Fruit fly (Drosophila melanogaster) whole organism, embryonic: ENCODE results near the gene RhoGEF4.
A peak's percentile ranks its signal among the peaks of the same experiment; 100 is the strongest.

Experiments
- Bteb2 ChIP-seq: fragments of 200-800 bp; sonication (Bioruptor generic); optimal IDR thresholded peaks from 2 replicates; lab custom pipeline; 2016; ENCODE audit warnings: missing biosample characterization, missing genetic modification characterization
- CG10147 ChIP-seq: fragments of 200-800 bp; sonication (Bioruptor generic); optimal IDR thresholded peaks from 2 replicates; lab custom pipeline; 2019; ENCODE audit warnings: missing biosample characterization, mild to moderate bottlenecking, missing genetic modification characterization, moderate library complexity
- CG11504 ChIP-seq: fragments of 200-800 bp; sonication (Bioruptor generic); optimal IDR thresholded peaks from 3 replicates; lab custom pipeline; 2019; ENCODE audit warnings: missing biosample characterization, mild to moderate bottlenecking, missing genetic modification characterization, moderate library complexity
- CG12155 ChIP-seq: fragments of 200-800 bp; sonication (Bioruptor generic); optimal IDR thresholded peaks from 3 replicates; lab custom pipeline; 2016; ENCODE audit warnings: missing biosample characterization, missing genetic modification characterization
- CG1233 ChIP-seq: fragments of 200-800 bp; sonication (Bioruptor generic); optimal IDR thresholded peaks from 4 replicates; lab custom pipeline; 2018; ENCODE audit warnings: missing biosample characterization, mild to moderate bottlenecking, missing genetic modification characterization
- CG13424 ChIP-seq: fragments of 200-800 bp; sonication (Bioruptor generic); optimal IDR thresholded peaks from 2 replicates; lab custom pipeline; 2019; ENCODE audit warnings: missing biosample characterization, mild to moderate bottlenecking, missing genetic modification characterization, moderate library complexity
- CG13894 ChIP-seq: fragments of 200-800 bp; sonication (Bioruptor generic); optimal IDR thresholded peaks from 3 replicates; lab custom pipeline; 2018; ENCODE audit warnings: missing biosample characterization, mild to moderate bottlenecking, missing genetic modification characterization, moderate library complexity
- CG17361 ChIP-seq: fragments of 200-800 bp; sonication (Bioruptor generic); IDR thresholded peaks from 3 replicates; pipeline ENCODE4 v1.3.6; 2022; ENCODE audit warnings: missing biosample characterization, missing genetic modification characterization
- CG34376 ChIP-seq: fragments of 200-800 bp; sonication (Bioruptor generic); optimal IDR thresholded peaks from 2 replicates; lab custom pipeline; 2018; ENCODE audit warnings: missing biosample characterization, mild to moderate bottlenecking, missing genetic modification characterization
- CG5245 ChIP-seq: fragments of 200-800 bp; sonication (Bioruptor generic); optimal IDR thresholded peaks from 3 replicates; lab custom pipeline; 2016; ENCODE audit warnings: missing biosample characterization, missing genetic modification characterization
- CG8388 ChIP-seq: fragments of 200-800 bp; sonication (Bioruptor generic); optimal IDR thresholded peaks from 2 replicates; lab custom pipeline; 2019; ENCODE audit warnings: missing biosample characterization, mild to moderate bottlenecking, missing genetic modification characterization, moderate library complexity
- CG8924 ChIP-seq: fragments of 200-800 bp; optimal IDR thresholded peaks from 3 replicates; lab custom pipeline; 2019; ENCODE audit warnings: missing biosample characterization, mild to moderate bottlenecking, missing genetic modification characterization, moderate library complexity
- CG9797 ChIP-seq: fragments of 200-800 bp; sonication (Bioruptor generic); optimal IDR thresholded peaks from 3 replicates; lab custom pipeline; 2018; ENCODE audit warnings: missing biosample characterization, mild to moderate bottlenecking, missing genetic modification characterization
- Dad ChIP-seq: fragments of 200-800 bp; sonication (Bioruptor generic); optimal IDR thresholded peaks from 3 replicates; lab custom pipeline; 2016; ENCODE audit warnings: missing biosample characterization, missing genetic modification characterization
- Dbx ChIP-seq: fragments of 200-800 bp; sonication (Bioruptor generic); IDR thresholded peaks from 3 replicates; pipeline ENCODE4 v1.3.6; 2022; ENCODE audit warnings: missing biosample characterization, missing genetic modification characterization
- Dip3 ChIP-seq: fragments of 200-800 bp; sonication (Bioruptor generic); optimal IDR thresholded peaks from 3 replicates; lab custom pipeline; 2016; ENCODE audit warnings: missing biosample characterization, missing genetic modification characterization
- Dref ChIP-seq: fragments of 200-800 bp; sonication (Bioruptor generic); IDR thresholded peaks from 2 replicates; pipeline ENCODE4 v1.3.6; 2022; ENCODE audit warnings: missing biosample characterization, missing genetic modification characterization
- Eip74EF ChIP-seq, 2 experiments: fragments of 200-800 bp in 1 of 2; fragments of >200 bp in 1 of 2; sonication (Bioruptor generic) in 1 of 2; optimal IDR thresholded peaks; 2 replicates each; lab custom pipeline; 2017 to 2019; ENCODE audit warnings: missing biosample characterization in 2 of 2, missing genetic modification characterization in 2 of 2, mild to moderate bottlenecking in 1 of 2, moderate library complexity in 1 of 2
- Hey ChIP-seq: fragments of 200-800 bp; sonication (Bioruptor generic); optimal IDR thresholded peaks from 3 replicates; lab custom pipeline; 2018; ENCODE audit warnings: missing biosample characterization, mild to moderate bottlenecking, missing genetic modification characterization
- Hr78 ChIP-seq, 2 experiments: fragments of 200-800 bp in 1 of 2; fragments of >200 bp in 1 of 2; sonication (Bioruptor generic) in 1 of 2; optimal IDR thresholded peaks; 2 replicates each; lab custom pipeline; 2017 to 2019; ENCODE audit warnings: missing biosample characterization in 2 of 2, missing genetic modification characterization in 2 of 2, mild to moderate bottlenecking in 1 of 2, moderate library complexity in 1 of 2
- Hsf ChIP-seq: fragments of 200-800 bp; sonication (Bioruptor generic); optimal IDR thresholded peaks from 3 replicates; lab custom pipeline; 2016; ENCODE audit warnings: missing biosample characterization, missing genetic modification characterization
- Lpt ChIP-seq: fragments of >200 bp; optimal IDR thresholded peaks from 2 replicates; lab custom pipeline; 2018; ENCODE audit warnings: missing biosample characterization, missing genetic modification characterization
- Nf-YA ChIP-seq: fragments of 200-800 bp; sonication (Bioruptor generic); IDR thresholded peaks from 2 replicates; pipeline ENCODE4 v1.3.6; 2022; ENCODE audit warnings: missing biosample characterization, missing genetic modification characterization
- Rfx ChIP-seq: fragments of 200-800 bp; sonication (Bioruptor generic); IDR thresholded peaks from 2 replicates; pipeline ENCODE4 v1.3.6; 2022; ENCODE audit warnings: missing biosample characterization, missing genetic modification characterization
- Tbp ChIP-seq: fragments of >200 bp; optimal IDR thresholded peaks from 2 replicates; lab custom pipeline; 2018; ENCODE audit warnings: missing biosample characterization, missing genetic modification characterization
- YL-1 ChIP-seq: fragments of 200-800 bp; sonication (Bioruptor generic); optimal IDR thresholded peaks from 3 replicates; lab custom pipeline; 2017; ENCODE audit warnings: missing biosample characterization, mild to moderate bottlenecking, missing genetic modification characterization
- ac ChIP-seq: fragments of 200-800 bp; sonication (Bioruptor generic); optimal IDR thresholded peaks from 3 replicates; lab custom pipeline; 2017; ENCODE audit warnings: missing biosample characterization, mild to moderate bottlenecking, missing genetic modification characterization
- ap ChIP-seq: fragments of 200-800 bp; sonication (Bioruptor generic); IDR thresholded peaks from 2 replicates; pipeline ENCODE4 v1.3.6; 2022; ENCODE audit warnings: missing biosample characterization, missing genetic modification characterization
- bbx ChIP-seq: fragments of 200-800 bp; sonication (Bioruptor generic); IDR thresholded peaks from 2 replicates; pipeline ENCODE4 v1.3.6; 2022; ENCODE audit warnings: missing biosample characterization, missing genetic modification characterization; ENCODE audit not compliant: partially characterized antibody
- bcd ChIP-seq: fragments of 200-800 bp; sonication (Bioruptor generic); optimal IDR thresholded peaks from 2 replicates; lab custom pipeline; 2017; ENCODE audit warnings: missing biosample characterization, mild to moderate bottlenecking, missing genetic modification characterization
- bsh ChIP-seq, 2 experiments: fragments of 200-800 bp; sonication (Bioruptor generic); optimal IDR thresholded peaks; 2 replicates each; lab custom pipeline; 2017 to 2018; ENCODE audit warnings: mild to moderate bottlenecking in 2 of 2, missing biosample characterization in 2 of 2, missing genetic modification characterization in 2 of 2, moderate library complexity in 1 of 2
- cato ChIP-seq: fragments of 200-800 bp; sonication (Bioruptor generic); optimal IDR thresholded peaks from 2 replicates; lab custom pipeline; 2016; ENCODE audit warnings: missing biosample characterization, missing genetic modification characterization, borderline replicate concordance
- dmrt99B ChIP-seq: fragments of 200-800 bp; sonication (Bioruptor generic); optimal IDR thresholded peaks from 2 replicates; lab custom pipeline; 2018; ENCODE audit warnings: missing biosample characterization, mild to moderate bottlenecking, missing genetic modification characterization, moderate library complexity
- gcm2 ChIP-seq: fragments of 200-800 bp; sonication (Bioruptor generic); optimal IDR thresholded peaks from 2 replicates; lab custom pipeline; 2016; ENCODE audit warnings: missing biosample characterization, missing genetic modification characterization
- jing ChIP-seq: fragments of 200-800 bp; sonication (Bioruptor generic); optimal IDR thresholded peaks from 2 replicates; lab custom pipeline; 2018; ENCODE audit warnings: missing biosample characterization, mild to moderate bottlenecking, missing genetic modification characterization
- ken ChIP-seq: fragments of 200-800 bp; sonication (Bioruptor generic); IDR thresholded peaks from 3 replicates; pipeline ENCODE4 v1.3.6; 2022; ENCODE audit warnings: missing biosample characterization, missing genetic modification characterization
- klu ChIP-seq: fragments of 200-800 bp; sonication (Bioruptor generic); IDR thresholded peaks from 2 replicates; pipeline ENCODE4 v1.3.6; 2022; ENCODE audit warnings: missing biosample characterization, missing genetic modification characterization
- nom ChIP-seq: fragments of 200-800 bp; sonication (Bioruptor generic); optimal IDR thresholded peaks from 2 replicates; lab custom pipeline; 2017; ENCODE audit warnings: missing biosample characterization, missing genetic modification characterization, mild to moderate bottlenecking, moderate library complexity, missing genetic modification reagents
- p53 ChIP-seq: fragments of 200-800 bp; sonication (Bioruptor generic); optimal IDR thresholded peaks from 2 replicates; lab custom pipeline; 2016; ENCODE audit warnings: missing biosample characterization, missing genetic modification characterization
- peb ChIP-seq: fragments of 200-800 bp; sonication (Bioruptor generic); IDR thresholded peaks from 2 replicates; pipeline ENCODE4 v1.3.6; 2022; ENCODE audit warnings: missing biosample characterization, missing genetic modification characterization
- pfk ChIP-seq: fragments of 200-800 bp; sonication (Bioruptor generic); optimal IDR thresholded peaks from 2 replicates; lab custom pipeline; 2018; ENCODE audit warnings: missing biosample characterization, mild to moderate bottlenecking, missing genetic modification characterization, moderate library complexity
- pho ChIP-seq: fragments of 200-800 bp; sonication (Bioruptor generic); optimal IDR thresholded peaks from 2 replicates; lab custom pipeline; 2016; ENCODE audit warnings: missing biosample characterization, missing genetic modification characterization
- rib ChIP-seq: fragments of 200-800 bp; sonication (Bioruptor generic); IDR thresholded peaks from 2 replicates; pipeline ENCODE4 v1.3.6; 2022; ENCODE audit warnings: missing biosample characterization, missing genetic modification characterization
- scrt ChIP-seq: fragments of 200-800 bp; sonication (Bioruptor generic); optimal IDR thresholded peaks from 2 replicates; lab custom pipeline; 2018; ENCODE audit warnings: missing biosample characterization, mild to moderate bottlenecking, missing genetic modification characterization, moderate library complexity
- sima ChIP-seq: fragments of 200-800 bp; sonication (Bioruptor generic); optimal IDR thresholded peaks from 2 replicates; lab custom pipeline; 2016; ENCODE audit warnings: missing biosample characterization, missing genetic modification characterization
- slp2 ChIP-seq: fragments of 200-800 bp; sonication (Bioruptor generic); optimal IDR thresholded peaks from 2 replicates; lab custom pipeline; 2016; ENCODE audit warnings: missing biosample characterization, missing genetic modification characterization
- sob ChIP-seq: fragments of 200-800 bp; sonication (Bioruptor generic); IDR thresholded peaks from 2 replicates; pipeline ENCODE4 v1.3.6; 2022; ENCODE audit warnings: missing biosample characterization, missing genetic modification characterization
- sqz ChIP-seq: fragments of 200-800 bp; sonication (Bioruptor generic); optimal IDR thresholded peaks from 3 replicates; lab custom pipeline; 2018; ENCODE audit warnings: missing biosample characterization, mild to moderate bottlenecking, missing genetic modification characterization
- tx ChIP-seq: fragments of 200-800 bp; sonication (Bioruptor generic); optimal IDR thresholded peaks from 2 replicates; lab custom pipeline; 2016; ENCODE audit warnings: missing biosample characterization, missing genetic modification characterization
- vvl ChIP-seq: fragments of 200-800 bp; sonication (Bioruptor generic); IDR thresholded peaks from 2 replicates; pipeline ENCODE4 v1.3.6; 2022; ENCODE audit warnings: missing biosample characterization, missing genetic modification characterization

The RhoGEF4 gene

dm6 chr3L:7360324-7360852, 37.2 kb upstream of the RhoGEF4 start, which contains the start of gene Sec63 (continued):
- TF ChIP-seq vvl (GFP tag; lab: Robert Waterston, UW) (peak; percentile 11; the same call in 1 of the 2 replicates), YL-1 (no peak), slp2 (GFP tag; lab: Kevin White, UChicago) (no peak), bbx (GFP tag; lab: Robert Waterston, UW) (peak; percentile 97), Tbp (no peak), ken (GFP tag; lab: Robert Waterston, UW) (peak; percentile 48; the same call in 1 of the 3 replicates), Hr78 (GFP tag; optimal IDR thresholded peaks at IDR 0.05; lab: Kevin White, UChicago) (no peak), jing (GFP tag; lab: Kevin White, UChicago) (no peak), cato (GFP tag; lab: Kevin White, UChicago) (peak; percentile 36), peb (GFP tag; lab: Robert Waterston, UW) (no peak), Dref (peak; percentile 95), pfk (GFP tag; lab: Kevin White, UChicago) (peak; percentile 93), CG11504 (tag; lab: Kevin White, UChicago) (peak; percentile 60), sima (GFP tag; lab: Kevin White, UChicago) (no peak), ap (GFP tag; lab: Robert Waterston, UW) (peak; percentile 49; the same call in 1 of the 2 replicates), CG17361 (GFP tag; lab: Robert Waterston, UW) (peak; percentile 37; the same call in 1 of the 3 replicates), Nf-YA (no peak), Eip74EF (GFP tag; optimal IDR thresholded peaks at IDR 0.05; lab: Kevin White, UChicago) (no peak), pho (GFP tag; lab: Kevin White, UChicago) (no peak), Hey (tag; lab: Kevin White, UChicago) (no peak), CG13894 (tag; lab: Kevin White, UChicago) (no peak), Dbx (GFP tag; lab: Robert Waterston, UW) (peak; percentile 45; the same call in 2 of the 3 replicates), bsh (GFP tag; optimal IDR thresholded peaks at IDR 0.05; lab: Kevin White, UChicago) (peak in 1 of 2 experiments; percentile 32), scrt (GFP tag; lab: Kevin White, UChicago) (no peak), CG10147 (GFP tag; lab: Kevin White, UChicago) (no peak), dmrt99B (tag; lab: Kevin White, UChicago) (peak; percentile 14), Lpt (GFP tag; lab: Kevin White, UChicago) (no peak), CG34376 (no peak), klu (no peak), nom (GFP tag; lab: Kevin White, UChicago) (no peak), Dad (peak; percentile 51), CG1233 (GFP tag; lab: Kevin White, UChicago) (no peak), sob (GFP tag; lab: Robert Waterston, UW) (peak; percentile 19; the same call in 1 of the 2 replicates), tx (no peak), ac (GFP tag; lab: Kevin White, UChicago) (no peak), CG8924 (tag; lab: Kevin White, UChicago) (peak; percentile 36), Bteb2 (GFP tag; lab: Kevin White, UChicago) (no peak), sqz (GFP tag; lab: Kevin White, UChicago) (no peak), CG5245 (GFP tag; lab: Kevin White, UChicago) (peak; percentile 54), CG12155 (GFP tag; lab: Kevin White, UChicago) (peak; percentile 91), rib (GFP tag; lab: Robert Waterston, UW) (no peak), CG9797 (GFP tag; lab: Kevin White, UChicago) (no peak), gcm2 (no peak), Rfx (GFP tag; lab: Robert Waterston, UW) (peak; percentile 80), CG8388 (GFP tag; lab: Kevin White, UChicago) (peak; percentile 49), Dip3 (GFP tag; lab: Kevin White, UChicago) (peak; percentile 58), p53 (GFP tag; lab: Kevin White, UChicago) (no peak), bcd (GFP tag; lab: Kevin White, UChicago) (peak; percentile 33), Hsf (peak; percentile 38), CG13424 (peak; percentile 68)
